Worm (Caenorhabditis elegans): ENCODE data around the gene str-248.

DNA sequence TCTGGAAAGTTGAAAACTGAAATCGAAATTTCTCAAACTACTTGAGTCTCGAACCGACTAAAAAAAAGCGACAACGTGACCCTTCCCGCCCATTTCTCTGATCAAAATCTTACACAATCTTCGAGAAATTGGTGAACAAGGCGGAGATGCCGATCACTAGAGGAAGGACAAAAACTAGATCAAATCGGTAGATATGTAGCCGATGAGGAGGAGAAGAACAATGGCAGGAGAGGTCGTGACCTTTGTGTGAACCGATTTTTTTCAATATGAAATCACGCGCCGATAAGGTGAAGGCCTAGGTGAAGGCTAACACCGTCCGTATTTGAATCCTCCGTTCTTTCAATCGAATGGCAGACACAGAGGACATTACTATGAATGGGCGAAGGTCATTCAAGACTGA lies 31.6 kb upstream of the str-248 start:
- no peak for TF ChIP-seq egl-27 (tag; optimal IDR thresholded peaks at IDR 0.05)
- TF ChIP-seq fos-1 (tag; optimal IDR thresholded peaks at IDR 0.05): no peak
- TF ChIP-seq daf-12 (tag; optimal IDR thresholded peaks at IDR 0.05): no peak
- no peak for TF ChIP-seq tbx-2 (tag; optimal IDR thresholded peaks at IDR 0.05)
- no peak for TF ChIP-seq sea-2 (GFP tag; optimal IDR thresholded peaks at IDR 0.05)
- no peak for TF ChIP-seq mdl-1 (tag; optimal IDR thresholded peaks at IDR 0.05)
- TF ChIP-seq unc-62 (GFP tag; optimal IDR thresholded peaks at IDR 0.05): no peak
- TF ChIP-seq aly-2 (tag; optimal IDR thresholded peaks at IDR 0.05): no peak
- TF ChIP-seq fkh-10 (GFP tag; optimal IDR thresholded peaks at IDR 0.05): no peak
- TF ChIP-seq nhr-28 (tag; optimal IDR thresholded peaks at IDR 0.05): no peak
- no peak for TF ChIP-seq snpc-4 (tag; optimal IDR thresholded peaks at IDR 0.05)
- TF ChIP-seq zag-1 (tag; optimal IDR thresholded peaks at IDR 0.05): no peak

Measured in whole organism, L3 larva.